Fruit fly (Drosophila melanogaster): Measurements from ENCODE around the gene CG15536.

- TF ChIP-seq psq (GFP tag; optimal IDR thresholded peaks at IDR 0.05), result no peak
- TF ChIP-seq pan (optimal IDR thresholded peaks at IDR 0.05), result no peak
- no peak for TF ChIP-seq br (GFP tag; optimal IDR thresholded peaks at IDR 0.05)
- TF ChIP-seq GATAd (GFP tag; optimal IDR thresholded peaks at IDR 0.05), result no peak
- no peak for TF ChIP-seq rgr (GFP tag; optimal IDR thresholded peaks at IDR 0.05)
These were observed 28.3 kb upstream of the CG15536 start for dm6 chr3R:30453236-30453635.

Measured in whole organism, wandering third instar larva.